Worm (Caenorhabditis elegans) whole organism, young adult: ENCODE data around the gene C32C4.3.

Source experiments
- F22D6.2 ChIP-seq: sonication (generic microtip); optimal IDR thresholded peaks from 2 replicates; lab custom pipeline; 2016; ENCODE audit warnings: mild to moderate bottlenecking, missing genetic modification characterization, missing compliant biosample characterization
- akir-1 ChIP-seq: fragments of 200-800 bp; sonication (Bioruptor generic); optimal IDR thresholded peaks from 2 replicates; lab custom pipeline; 2018; ENCODE audit warnings: mild to moderate bottlenecking, missing genetic modification characterization, moderate library complexity, missing compliant biosample characterization
- aptf-3 ChIP-seq: fragments of 200-800 bp; sonication (Bioruptor generic); IDR thresholded peaks from 2 replicates; pipeline ENCODE4 v1.3.6; 2022; ENCODE audit warnings: missing genetic modification characterization, missing compliant biosample characterization
- attf-6 ChIP-seq: fragments of 200-800 bp; sonication (Bioruptor generic); IDR thresholded peaks from 2 replicates; pipeline ENCODE4 v1.3.6; 2022; ENCODE audit warnings: missing genetic modification reagents, missing genetic modification characterization, missing compliant biosample characterization
- dox-1 ChIP-seq: fragments of 200-800 bp; sonication (Bioruptor generic); IDR thresholded peaks from 2 replicates; pipeline ENCODE4 v1.3.6; 2022; ENCODE audit warnings: missing genetic modification reagents, missing genetic modification characterization, missing compliant biosample characterization
- egrh-3 ChIP-seq: fragments of 200-800 bp; sonication (Bioruptor generic); IDR thresholded peaks from 2 replicates; pipeline ENCODE4 v1.3.6; 2022; ENCODE audit warnings: missing genetic modification reagents, missing genetic modification characterization, missing compliant biosample characterization
- him-1 ChIP-seq: sonication (generic microtip); optimal IDR thresholded peaks from 2 replicates; lab custom pipeline; 2016; ENCODE audit warnings: missing genotype, missing genetic modification reagents, missing genetic modification characterization, missing compliant biosample characterization
- lag-1 ChIP-seq: fragments of 200-800 bp; sonication (Bioruptor generic); IDR thresholded peaks from 2 replicates; pipeline ENCODE4 v1.3.6; 2022; ENCODE audit warnings: missing genetic modification reagents, missing genetic modification characterization, missing compliant biosample characterization
- mxl-1 ChIP-seq: sonication (generic microtip); optimal IDR thresholded peaks from 2 replicates; lab custom pipeline; 2016; ENCODE audit warnings: missing genetic modification characterization, missing compliant biosample characterization
- nhr-27 ChIP-seq: fragments of 200-800 bp; sonication (Bioruptor generic); optimal IDR thresholded peaks from 2 replicates; lab custom pipeline; 2018; ENCODE audit warnings: mild to moderate bottlenecking, missing genetic modification characterization, moderate library complexity, missing compliant biosample characterization
- nhr-80 ChIP-seq: sonication (generic microtip); optimal IDR thresholded peaks from 2 replicates; lab custom pipeline; 2016; ENCODE audit warnings: missing genetic modification characterization, missing compliant biosample characterization
- nhr-90 ChIP-seq: sonication (generic microtip); optimal IDR thresholded peaks from 2 replicates; lab custom pipeline; 2016; ENCODE audit warnings: missing genotype, mild to moderate bottlenecking, missing genetic modification characterization, missing compliant biosample characterization
- pha-4 ChIP-seq: fragments of 150-350 bp; sonication (generic microtip); optimal IDR thresholded peaks from 2 replicates; lab custom pipeline; 2014; ENCODE audit warnings: missing biosample characterization, missing genetic modification reagents, missing genetic modification characterization
- snpc-4 ChIP-seq, 5 experiments: fragments of 150-350 bp in 1 of 5; sonication (generic microtip) in 4 of 5; optimal IDR thresholded peaks; 2 replicates each; lab custom pipeline; 2014 to 2018; ENCODE audit warnings: missing genetic modification characterization in 5 of 5, missing biosample characterization in 3 of 5, antibody characterized with exemption in 2 of 5, mild to moderate bottlenecking in 2 of 5, missing compliant biosample characterization in 2 of 5, missing genotype in 2 of 5, moderate library complexity in 2 of 5, missing genetic modification reagents in 1 of 5

DNA sequence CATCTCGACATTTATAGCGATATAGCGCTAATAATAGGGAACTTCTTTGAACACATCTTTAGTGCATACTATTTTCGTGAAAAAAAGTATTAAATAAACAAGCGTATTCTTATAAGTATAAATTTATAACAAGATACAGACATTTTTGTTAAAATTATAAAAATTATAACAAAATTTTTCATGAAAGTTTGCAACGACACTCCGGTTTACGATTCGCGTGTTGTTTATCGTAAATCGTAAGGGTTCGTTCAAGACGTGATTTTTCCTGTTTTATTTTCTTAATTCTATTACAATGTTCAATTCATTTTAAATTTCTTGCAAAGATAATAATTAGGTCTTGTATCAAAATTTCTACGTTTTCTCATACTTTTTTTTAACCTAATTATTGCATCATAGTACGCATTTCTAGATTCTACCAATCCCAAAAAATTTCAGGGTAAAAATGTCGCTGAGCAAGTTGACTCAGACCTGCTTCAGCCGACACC is 48.2 kb downstream of the C32C4.3 start, which contains the start of gene scpl-4:
- no peak for TF ChIP-seq egrh-3 (GFP tag; lab: Robert Waterston, UW)
- TF ChIP-seq aptf-3, result no peak
- TF ChIP-seq nhr-80 (tag; lab: Kevin White, UChicago), result no peak
- TF ChIP-seq F22D6.2 (tag; lab: Kevin White, UChicago), result no peak
- TF ChIP-seq nhr-27 (tag; lab: Kevin White, UChicago), result no peak
- TF ChIP-seq lag-1, result no peak
- TF ChIP-seq akir-1 (GFP tag; lab: Kevin White, UChicago), result no peak
- TF ChIP-seq him-1 (tag; lab: Kevin White, UChicago), result no peak
- TF ChIP-seq dox-1 (GFP tag; lab: Robert Waterston, UW), result no peak
- TF ChIP-seq attf-6 (GFP tag; lab: Robert Waterston, UW), result no peak
- TF ChIP-seq snpc-4 (GFP tag; optimal IDR thresholded peaks at IDR 0.05; lab: Kevin White, UChicago), result no peak
- no peak for TF ChIP-seq snpc-4 (tag; optimal IDR thresholded peaks at IDR 0.05; lab: Kevin White, UChicago)
- TF ChIP-seq mxl-1 (tag; lab: Kevin White, UChicago), result no peak
- no peak for TF ChIP-seq pha-4 (tag; lab: Kevin White, UChicago)
- no peak for TF ChIP-seq nhr-90 (tag; lab: Kevin White, UChicago)
